Fruit fly (Drosophila melanogaster) whole organism, wandering third instar larva: Measurements from ENCODE around the gene CG17364.

Experiments
- Abd-B ChIP-seq: fragments of >200 bp; optimal IDR thresholded peaks from 2 replicates; lab custom pipeline; 2017; ENCODE audit warnings: missing biosample characterization, missing genetic modification characterization
- Myc ChIP-seq: fragments of >200 bp; optimal IDR thresholded peaks from 2 replicates; lab custom pipeline; 2017
- N ChIP-seq: fragments of >200 bp; optimal IDR thresholded peaks from 2 replicates; lab custom pipeline; 2018; ENCODE audit warnings: missing biosample characterization, missing external identifiers, missing genetic modification characterization
- brk ChIP-seq: fragments of 200-800 bp; sonication (Bioruptor generic); optimal IDR thresholded peaks from 2 replicates; lab custom pipeline; 2016; ENCODE audit warnings: missing biosample characterization, mild to moderate bottlenecking, missing genetic modification characterization
- fru ChIP-seq: fragments of 200-800 bp; sonication (Bioruptor generic); optimal IDR thresholded peaks from 3 replicates; lab custom pipeline; 2016; ENCODE audit warnings: missing biosample characterization, mild to moderate bottlenecking, missing genetic modification characterization
- pan ChIP-seq: fragments of >200 bp; optimal IDR thresholded peaks from 2 replicates; lab custom pipeline; 2017
- woc ChIP-seq: sonication (Bioruptor generic); optimal IDR thresholded peaks from 2 replicates; lab custom pipeline; 2016; ENCODE audit warnings: missing biosample characterization, mild to moderate bottlenecking, missing genetic modification characterization

dm6 chr3L:14006704-14007126 is 13.5 kb upstream of the CG17364 start:
- TF ChIP-seq pan (lab: Kevin White, UChicago), result no peak
- TF ChIP-seq fru (GFP tag; lab: Kevin White, UChicago), result no peak
- TF ChIP-seq N (GFP tag; lab: Kevin White, UChicago), result no peak
- no peak for TF ChIP-seq Abd-B (GFP tag; lab: Kevin White, UChicago)
- no peak for TF ChIP-seq brk (GFP tag; lab: Kevin White, UChicago)
- TF ChIP-seq Myc (lab: Kevin White, UChicago), result no peak
- no peak for TF ChIP-seq woc (GFP tag; lab: Kevin White, UChicago)
